Worm (Caenorhabditis elegans): ENCODE measurements around the gene F44E5.17.

DNA sequence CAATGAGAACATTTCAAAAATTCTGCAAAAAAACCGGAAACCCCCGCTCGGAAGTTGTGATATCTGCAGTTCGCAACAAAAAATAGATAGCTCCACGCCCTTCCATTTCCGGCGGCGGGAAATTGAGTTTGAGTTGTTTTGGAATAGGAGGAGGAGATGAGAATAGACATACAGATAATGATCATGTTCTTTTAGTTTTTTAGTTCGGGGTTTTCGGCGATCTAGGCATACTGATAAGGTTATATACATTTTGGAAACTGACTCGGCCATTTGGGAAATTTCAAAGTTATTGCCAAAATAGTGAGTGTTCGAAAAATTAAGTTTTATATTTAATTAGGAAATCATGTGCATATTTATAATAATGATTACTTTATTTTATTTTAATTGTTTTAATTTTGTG lies 14.5 kb downstream of the F44E5.17 start:
- TF ChIP-seq pax-1 (tag; optimal IDR thresholded peaks at IDR 0.05), result no peak
- no peak for TF ChIP-seq ceh-9 (tag; optimal IDR thresholded peaks at IDR 0.05)
- no peak for TF ChIP-seq ceh-30 (tag; optimal IDR thresholded peaks at IDR 0.05)
- TF ChIP-seq unc-3 (GFP tag; conservative IDR thresholded peaks at IDR 0.05), result no peak
- no peak for TF ChIP-seq unc-3 (tag; optimal IDR thresholded peaks at IDR 0.05)
- no peak for TF ChIP-seq ceh-45 (GFP tag; IDR thresholded peaks at IDR 0.05)
- TF ChIP-seq lin-11 (tag; optimal IDR thresholded peaks at IDR 0.05), result no peak
- TF ChIP-seq hlh-13 (GFP tag; optimal IDR thresholded peaks at IDR 0.05), result no peak
- no peak for TF ChIP-seq F13H6.1 (tag; optimal IDR thresholded peaks at IDR 0.05)
- TF ChIP-seq hlh-30 (tag; optimal IDR thresholded peaks at IDR 0.05; ENCODE audit: insufficient read depth), result no peak
- TF ChIP-seq ceh-6 (GFP tag; optimal IDR thresholded peaks at IDR 0.05), result no peak
- TF ChIP-seq fkh-10 (GFP tag; optimal IDR thresholded peaks at IDR 0.05), result no peak
- TF ChIP-seq ceh-18 (tag; optimal IDR thresholded peaks at IDR 0.05), result no peak
- TF ChIP-seq dmd-4 (tag; optimal IDR thresholded peaks at IDR 0.05; ENCODE audit: borderline replicate concordance), result no peak
- no peak for TF ChIP-seq mec-3 (tag; optimal IDR thresholded peaks at IDR 0.05; ENCODE audit: borderline replicate concordance)
